Fruit fly (Drosophila melanogaster): ENCODE results near the gene JhI-21.

Gene JhI-21

DNA sequence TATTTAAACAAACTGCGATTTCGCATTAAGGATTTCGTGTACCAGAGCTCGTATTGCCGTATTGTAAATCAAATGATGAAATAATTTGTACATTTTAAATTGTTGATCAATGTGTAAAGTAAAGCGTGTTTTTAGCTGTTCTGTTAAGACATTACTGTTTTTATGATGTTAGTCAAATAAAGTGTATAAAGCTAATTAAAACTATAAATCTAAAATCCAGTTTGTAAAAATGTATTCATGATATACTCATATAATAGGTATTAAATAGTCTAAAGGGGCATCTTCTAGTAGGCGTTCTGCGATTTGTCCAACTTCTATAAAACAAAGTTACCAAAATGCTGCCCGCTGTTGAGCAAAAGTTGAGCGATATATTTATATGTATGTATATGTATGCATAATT is 22.0 kb downstream of the JhI-21 start, which contains the start of gene CG18788:
TSS of gene CG18788 (plus strand) at position 301 of the 400 bp plus-strand sequence.
- TF ChIP-seq CG33017 (tag; optimal IDR thresholded peaks at IDR 0.05) (no peak), cnc (optimal IDR thresholded peaks at IDR 0.05) (no peak), CG5204 (GFP tag; optimal IDR thresholded peaks at IDR 0.05) (no peak), CG7101 (tag; optimal IDR thresholded peaks at IDR 0.05) (no peak), pad (GFP tag; optimal IDR thresholded peaks at IDR 0.05) (no peak), CG7045 (GFP tag; optimal IDR thresholded peaks at IDR 0.05) (no peak), toe (GFP tag; optimal IDR thresholded peaks at IDR 0.05) (no peak), CG12768 (GFP tag; optimal IDR thresholded peaks at IDR 0.05) (no peak), ovo (GFP tag; optimal IDR thresholded peaks at IDR 0.05) (no peak), Mnt (GFP tag; optimal IDR thresholded peaks at IDR 0.05) (no peak), Hr96 (GFP tag; optimal IDR thresholded peaks at IDR 0.05) (no peak), CG14711 (tag; optimal IDR thresholded peaks at IDR 0.05) (no peak), bab1 (GFP tag; optimal IDR thresholded peaks at IDR 0.05) (no peak), tj (GFP tag; optimal IDR thresholded peaks at IDR 0.05) (no peak), cic (GFP tag; optimal IDR thresholded peaks at IDR 0.05) (no peak), Clk (GFP tag; optimal IDR thresholded peaks at IDR 0.05) (no peak), Crg-1 (GFP tag; optimal IDR thresholded peaks at IDR 0.05) (no peak), CG11617 (GFP tag; optimal IDR thresholded peaks at IDR 0.05) (no peak), kay (GFP tag; ENCODE audit: borderline replicate concordance) (no peak), CG1620 (GFP tag; optimal IDR thresholded peaks at IDR 0.05) (no peak)

- no peak for TF ChIP-seq Clk (GFP tag; optimal IDR thresholded peaks at IDR 0.05)
- peak; percentile 4 for TF ChIP-seq cic (GFP tag; optimal IDR thresholded peaks at IDR 0.05)
- no peak for TF ChIP-seq Hr96 (GFP tag; optimal IDR thresholded peaks at IDR 0.05)
- no peak for TF ChIP-seq CG7101 (tag; optimal IDR thresholded peaks at IDR 0.05)
- no peak for TF ChIP-seq CG5204 (GFP tag; optimal IDR thresholded peaks at IDR 0.05)
- TF ChIP-seq Crg-1 (GFP tag; optimal IDR thresholded peaks at IDR 0.05), result no peak
- no peak for TF ChIP-seq Mnt (GFP tag; optimal IDR thresholded peaks at IDR 0.05)
Measured at dm6 chr2L:12030552-12031131, 25.2 kb downstream of the JhI-21 start.

- TF ChIP-seq Hr96 (GFP tag; optimal IDR thresholded peaks at IDR 0.05) (peak; percentile 7), Crg-1 (GFP tag; optimal IDR thresholded peaks at IDR 0.05) (no peak)
Measured at dm6 chr2L:12029594-12030197, 26.1 kb downstream of the JhI-21 start.

dm6 chr2L:12028808-12029207 is 27.0 kb downstream of the JhI-21 start:
- TF ChIP-seq CG7045 (GFP tag; optimal IDR thresholded peaks at IDR 0.05) (no peak), CG14711 (tag; optimal IDR thresholded peaks at IDR 0.05) (no peak)

- TF ChIP-seq CG1620 (GFP tag; optimal IDR thresholded peaks at IDR 0.05) (no peak), Clk (GFP tag; optimal IDR thresholded peaks at IDR 0.05) (no peak), Hr96 (GFP tag; optimal IDR thresholded peaks at IDR 0.05) (no peak), CG11617 (GFP tag; optimal IDR thresholded peaks at IDR 0.05) (no peak), Mnt (GFP tag; optimal IDR thresholded peaks at IDR 0.05) (no peak), tj (GFP tag; optimal IDR thresholded peaks at IDR 0.05) (no peak), kay (GFP tag; ENCODE audit: borderline replicate concordance) (no peak), ovo (GFP tag; optimal IDR thresholded peaks at IDR 0.05) (no peak), Crg-1 (GFP tag; optimal IDR thresholded peaks at IDR 0.05) (no peak), cic (GFP tag; optimal IDR thresholded peaks at IDR 0.05) (no peak)
Measured at dm6 chr2L:12028102-12028501, 27.7 kb downstream of the JhI-21 start.

- no peak for TF ChIP-seq Mnt (GFP tag; optimal IDR thresholded peaks at IDR 0.05)
- peak; percentile 93 for TF ChIP-seq pad (GFP tag; optimal IDR thresholded peaks at IDR 0.05)
Measured at dm6 chr2L:12027435-12027834, 28.4 kb downstream of the JhI-21 start, which contains the start of gene dmGlut. Gene dmGlut (plus strand): TSS chr2L:12027438.

DNA sequence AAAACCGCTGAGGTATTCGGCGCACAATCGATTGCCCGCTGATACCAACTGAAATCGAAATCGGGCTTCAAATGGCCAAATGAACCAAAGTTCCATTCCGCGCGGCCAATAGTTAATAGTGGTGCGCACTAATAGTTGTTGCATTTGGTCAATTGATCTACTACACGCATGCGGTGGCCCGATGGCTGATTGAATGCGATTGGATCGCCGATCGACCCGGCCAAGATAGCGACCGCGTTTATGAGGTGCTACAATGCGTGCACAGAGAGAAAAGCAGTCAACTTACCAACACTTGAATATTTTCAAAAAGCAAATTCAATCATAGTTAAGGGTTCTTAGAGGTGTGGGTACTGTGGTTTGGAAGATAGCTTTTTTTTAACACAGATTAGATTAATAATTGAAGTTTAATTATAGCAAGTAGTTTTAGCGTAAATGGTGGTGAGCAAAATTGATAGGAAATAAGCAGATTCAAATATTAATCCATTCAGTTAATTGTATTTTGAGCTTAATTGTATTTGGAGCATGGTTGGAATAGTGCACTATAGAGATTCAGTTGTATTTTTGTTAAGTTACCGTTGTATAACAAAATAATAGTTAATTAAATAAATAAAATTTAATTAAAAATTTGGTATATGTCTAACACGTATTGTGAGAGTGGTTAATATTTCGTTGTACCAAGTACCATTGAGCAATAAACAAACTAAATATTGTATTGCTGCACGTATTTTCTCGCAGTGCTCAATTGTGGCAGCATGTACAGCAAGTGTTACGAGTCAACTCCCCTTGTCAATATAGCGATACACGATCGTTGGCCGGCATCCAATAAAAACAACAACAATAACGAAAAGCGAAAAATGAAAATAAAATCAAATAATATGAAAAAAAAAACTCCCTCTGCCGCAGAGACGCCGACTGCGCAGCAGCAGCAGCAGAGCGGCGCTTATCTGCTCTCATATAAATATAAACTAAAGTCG is 29.1 kb downstream of the JhI-21 start:
- TF ChIP-seq CG5204 (GFP tag; optimal IDR thresholded peaks at IDR 0.05) (peak; percentile 39), Hr96 (GFP tag; optimal IDR thresholded peaks at IDR 0.05) (no peak), CG1620 (GFP tag; optimal IDR thresholded peaks at IDR 0.05) (no peak), CG11617 (GFP tag; optimal IDR thresholded peaks at IDR 0.05) (peak; percentile 46), cic (GFP tag; optimal IDR thresholded peaks at IDR 0.05) (peak; percentile 3), CG14711 (tag; optimal IDR thresholded peaks at IDR 0.05) (no peak)

All from whole organism, adult.